Worm (Caenorhabditis elegans) whole organism, L2 larva: ENCODE results near the gene str-33.

Experiments
- C34F6.9 ChIP-seq: fragments of 150-350 bp; optimal IDR thresholded peaks from 2 replicates; lab custom pipeline; 2014; ENCODE audit warnings: missing biosample characterization, missing genetic modification characterization
- F13H6.1 ChIP-seq: sonication (generic microtip); optimal IDR thresholded peaks from 2 replicates; lab custom pipeline; 2016; ENCODE audit warnings: missing genetic modification characterization, missing compliant biosample characterization
- R02D3.7 ChIP-seq: fragments of 150-350 bp; optimal IDR thresholded peaks from 2 replicates; lab custom pipeline; 2014; ENCODE audit warnings: missing biosample characterization, missing genetic modification characterization
- Y55F3AM.14 ChIP-seq: fragments of 200-800 bp; sonication (Bioruptor generic); optimal IDR thresholded peaks from 2 replicates; lab custom pipeline; 2018; ENCODE audit warnings: mild to moderate bottlenecking, missing genetic modification characterization, missing compliant biosample characterization
- ZK546.5 ChIP-seq: sonication (generic microtip); optimal IDR thresholded peaks from 2 replicates; lab custom pipeline; 2017; ENCODE audit warnings: missing biosample characterization, missing genetic modification characterization
- alr-1 ChIP-seq: fragments of 150-350 bp; optimal IDR thresholded peaks from 2 replicates; lab custom pipeline; 2014; ENCODE audit warnings: missing biosample characterization, missing genetic modification characterization
- aly-2 ChIP-seq: fragments of 150-350 bp; optimal IDR thresholded peaks from 2 replicates; lab custom pipeline; 2014; ENCODE audit warnings: missing biosample characterization, missing genetic modification characterization
- ama-1 ChIP-seq: fragments of 150-350 bp; optimal IDR thresholded peaks from 2 replicates; lab custom pipeline; 2018; ENCODE audit warnings: inconsistent platforms
- ceh-82 ChIP-seq: fragments of 150-350 bp; optimal IDR thresholded peaks from 2 replicates; lab custom pipeline; 2014; ENCODE audit warnings: missing biosample characterization, missing genetic modification characterization
- crh-2 ChIP-seq: sonication (generic microtip); optimal IDR thresholded peaks from 2 replicates; lab custom pipeline; 2017; ENCODE audit warnings: missing biosample characterization, missing genetic modification characterization
- dmd-4 ChIP-seq: sonication (generic microtip); optimal IDR thresholded peaks from 2 replicates; lab custom pipeline; 2017; ENCODE audit warnings: missing biosample characterization, missing genetic modification characterization
- elt-1 ChIP-seq: fragments of 150-350 bp; optimal IDR thresholded peaks from 2 replicates; lab custom pipeline; 2014; ENCODE audit warnings: missing biosample characterization, missing genetic modification characterization
- elt-3 ChIP-seq: sonication (generic microtip); optimal IDR thresholded peaks from 2 replicates; lab custom pipeline; 2017; ENCODE audit warnings: missing biosample characterization, missing genetic modification characterization
- fos-1 ChIP-seq: fragments of 150-350 bp; optimal IDR thresholded peaks from 2 replicates; lab custom pipeline; 2014; ENCODE audit warnings: missing biosample characterization, missing genetic modification characterization
- gmeb-1 ChIP-seq: fragments of 150-350 bp; optimal IDR thresholded peaks from 2 replicates; lab custom pipeline; 2014; ENCODE audit warnings: missing biosample characterization, missing genetic modification characterization
- lin-11 ChIP-seq: fragments of 150-350 bp; sonication (generic microtip); optimal IDR thresholded peaks from 2 replicates; lab custom pipeline; 2014; ENCODE audit warnings: missing biosample characterization, missing genetic modification characterization, inconsistent platforms, mixed read lengths
- lin-13 ChIP-seq: fragments of 150-350 bp; optimal IDR thresholded peaks from 2 replicates; lab custom pipeline; 2014; ENCODE audit warnings: missing biosample characterization, missing genetic modification reagents, missing genetic modification characterization
- lsy-2 ChIP-seq, 2 experiments: fragments of 150-350 bp in 1 of 2; sonication (generic microtip) in 1 of 2; optimal IDR thresholded peaks; 2 replicates each; lab custom pipeline; 2014 to 2017; ENCODE audit warnings: missing biosample characterization in 2 of 2, missing genetic modification characterization in 2 of 2
- mab-5 ChIP-seq: fragments of 150-350 bp; optimal IDR thresholded peaks from 2 replicates; lab custom pipeline; 2014; ENCODE audit warnings: missing biosample characterization, missing genetic modification characterization
- mbf-1 ChIP-seq: sonication (generic microtip); optimal IDR thresholded peaks from 2 replicates; lab custom pipeline; 2017; ENCODE audit warnings: missing biosample characterization, missing genetic modification characterization
- mdl-1 ChIP-seq, 2 experiments: fragments of 150-350 bp in 1 of 2; sonication (generic microtip) in 1 of 2; optimal IDR thresholded peaks; 2 replicates each; lab custom pipeline; 2017; ENCODE audit warnings: missing biosample characterization in 2 of 2, missing genetic modification characterization in 2 of 2
- nhr-10 ChIP-seq: sonication (generic microtip); optimal IDR thresholded peaks from 2 replicates; lab custom pipeline; 2017; ENCODE audit warnings: missing biosample characterization, missing genetic modification characterization
- nhr-11 ChIP-seq: fragments of 150-350 bp; optimal IDR thresholded peaks from 2 replicates; lab custom pipeline; 2014; ENCODE audit warnings: missing biosample characterization, missing genetic modification characterization
- nhr-12 ChIP-seq: fragments of 150-350 bp; optimal IDR thresholded peaks from 2 replicates; lab custom pipeline; 2014; ENCODE audit warnings: missing biosample characterization, missing genetic modification characterization
- nhr-129 ChIP-seq: fragments of 150-350 bp; optimal IDR thresholded peaks from 2 replicates; lab custom pipeline; 2014; ENCODE audit warnings: missing biosample characterization, missing genetic modification characterization
- nhr-23 ChIP-seq: fragments of 150-350 bp; optimal IDR thresholded peaks from 2 replicates; lab custom pipeline; 2014; ENCODE audit warnings: missing biosample characterization, missing genetic modification reagents, missing genetic modification characterization
- nhr-237 ChIP-seq: fragments of 150-350 bp; optimal IDR thresholded peaks from 2 replicates; lab custom pipeline; 2014; ENCODE audit warnings: missing biosample characterization, missing genetic modification characterization
- nhr-25 ChIP-seq: fragments of 150-350 bp; sonication (generic microtip); optimal IDR thresholded peaks from 3 replicates; lab custom pipeline; 2014; ENCODE audit warnings: missing biosample characterization, missing genetic modification characterization
- nhr-6 ChIP-seq: fragments of 150-350 bp; optimal IDR thresholded peaks from 2 replicates; lab custom pipeline; 2014; ENCODE audit warnings: missing biosample characterization, missing genetic modification characterization
- peb-1 ChIP-seq: fragments of 150-350 bp; optimal IDR thresholded peaks from 2 replicates; lab custom pipeline; 2014; ENCODE audit warnings: missing biosample characterization, missing genetic modification characterization
- sem-4 ChIP-seq: fragments of 150-350 bp; optimal IDR thresholded peaks from 2 replicates; lab custom pipeline; 2014; ENCODE audit warnings: missing biosample characterization, missing genetic modification reagents, missing genetic modification characterization
- skn-1 ChIP-seq: sonication (generic microtip); optimal IDR thresholded peaks from 2 replicates; lab custom pipeline; 2017; ENCODE audit warnings: missing biosample characterization, missing genetic modification characterization
- sma-3 ChIP-seq: sonication (generic microtip); optimal IDR thresholded peaks from 2 replicates; lab custom pipeline; 2016; ENCODE audit warnings: missing genetic modification reagents, missing genetic modification characterization, missing compliant biosample characterization
- sma-9 ChIP-seq, 2 experiments: fragments of 150-350 bp in 1 of 2; sonication (generic microtip) in 1 of 2; optimal IDR thresholded peaks; 2 replicates each; lab custom pipeline; 2014 to 2016; ENCODE audit warnings: missing genetic modification characterization in 2 of 2, mild to moderate bottlenecking in 1 of 2, missing biosample characterization in 1 of 2, missing compliant biosample characterization in 1 of 2, missing genetic modification reagents in 1 of 2, moderate library complexity in 1 of 2
- snpc-4 ChIP-seq: fragments of 150-350 bp; optimal IDR thresholded peaks from 2 replicates; lab custom pipeline; 2014; ENCODE audit warnings: missing biosample characterization, missing genetic modification characterization
- unc-39 ChIP-seq: fragments of 150-350 bp; optimal IDR thresholded peaks from 2 replicates; lab custom pipeline; 2014; ENCODE audit warnings: missing biosample characterization, missing genetic modification characterization
- unc-55 ChIP-seq: fragments of 150-350 bp; sonication (generic microtip); optimal IDR thresholded peaks from 3 replicates; lab custom pipeline; 2014; ENCODE audit warnings: missing biosample characterization, missing genetic modification reagents, missing genetic modification characterization
- unc-62 ChIP-seq: fragments of 150-350 bp; optimal IDR thresholded peaks from 2 replicates; lab custom pipeline; 2014; ENCODE audit warnings: missing biosample characterization, missing genetic modification reagents, missing genetic modification characterization
- ztf-1 ChIP-seq: fragments of 200-800 bp; sonication (Bioruptor generic); conservative IDR thresholded peaks from 2 replicates; pipeline ENCODE4 v1.3.6; 2022; ENCODE audit warnings: missing genetic modification characterization, missing compliant biosample characterization
- ztf-11 ChIP-seq: sonication (generic microtip); optimal IDR thresholded peaks from 2 replicates; lab custom pipeline; 2017; ENCODE audit warnings: missing biosample characterization, missing genetic modification characterization
- ztf-4 ChIP-seq: fragments of 150-350 bp; optimal IDR thresholded peaks from 2 replicates; lab custom pipeline; 2014; ENCODE audit warnings: missing biosample characterization, missing genetic modification characterization

str-33 gene

ce11 chrV:2706379-2706778 lies 22.0 kb upstream of the str-33 start:
- no peak for TF ChIP-seq gmeb-1
- no peak for TF ChIP-seq F13H6.1 (tag; lab: Kevin White, UChicago)
- no peak for TF ChIP-seq unc-39
- no peak for TF ChIP-seq lin-11 (tag; lab: Kevin White, UChicago)
- TF ChIP-seq ama-1: no peak
- no peak for TF ChIP-seq C34F6.9 (tag; lab: Kevin White, UChicago)
- no peak for TF ChIP-seq nhr-237
- TF ChIP-seq nhr-11: no peak
- TF ChIP-seq ceh-82: no peak
- TF ChIP-seq snpc-4 (tag; lab: Kevin White, UChicago): no peak
- no peak for TF ChIP-seq ztf-4 (tag; lab: Kevin White, UChicago)
- TF ChIP-seq Y55F3AM.14: no peak
- TF ChIP-seq elt-1 (tag; lab: Kevin White, UChicago): no peak
- no peak for TF ChIP-seq ztf-1 (GFP tag; lab: Robert Waterston, UW)
- TF ChIP-seq mbf-1 (tag; lab: Kevin White, UChicago): no peak
- no peak for TF ChIP-seq crh-2 (tag; lab: Kevin White, UChicago)
- no peak for TF ChIP-seq unc-62 (GFP tag; lab: Kevin White, UChicago)
- no peak for TF ChIP-seq peb-1 (tag; lab: Kevin White, UChicago)
- TF ChIP-seq nhr-129 (tag; lab: Kevin White, UChicago): no peak

- no peak for TF ChIP-seq elt-1 (tag; lab: Kevin White, UChicago)
- TF ChIP-seq lsy-2 (tag; optimal IDR thresholded peaks at IDR 0.05; lab: Kevin White, UChicago): no peak
- no peak for TF ChIP-seq ztf-1 (GFP tag; lab: Robert Waterston, UW)
- TF ChIP-seq skn-1 (tag; lab: Kevin White, UChicago): no peak
- TF ChIP-seq nhr-23 (tag; lab: Kevin White, UChicago): no peak
- TF ChIP-seq nhr-12 (tag; lab: Kevin White, UChicago): no peak
- no peak for TF ChIP-seq dmd-4 (tag; lab: Kevin White, UChicago)
- TF ChIP-seq ztf-11 (tag; lab: Kevin White, UChicago): no peak
- TF ChIP-seq snpc-4 (tag; lab: Kevin White, UChicago): no peak
- TF ChIP-seq R02D3.7 (tag; lab: Kevin White, UChicago): no peak
- TF ChIP-seq sma-9 (GFP tag; optimal IDR thresholded peaks at IDR 0.05; lab: Kevin White, UChicago): no peak
- TF ChIP-seq sma-9 (tag; optimal IDR thresholded peaks at IDR 0.05; lab: Kevin White, UChicago): no peak
Measured at ce11 chrV:2710192-2710591, 18.1 kb upstream of the str-33 start.

DNA sequence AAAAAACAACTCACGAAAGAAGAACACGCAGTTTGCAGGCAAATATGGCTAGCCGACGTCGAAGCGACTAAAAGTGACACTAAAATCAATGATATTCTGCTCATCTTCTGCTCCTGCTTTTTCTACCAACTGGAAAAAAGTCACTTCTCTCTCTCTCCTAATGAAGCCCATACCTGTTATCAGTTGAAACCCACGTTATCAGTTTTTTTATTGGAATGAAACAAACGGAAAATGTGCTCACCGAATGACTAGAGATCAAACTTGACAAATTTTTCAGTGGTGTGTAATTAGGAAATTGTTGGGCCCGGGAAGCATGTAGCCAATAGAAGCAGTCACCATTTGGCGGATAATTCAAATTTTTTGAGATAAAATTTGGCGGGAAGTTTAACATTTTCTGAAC lies 16.9 kb upstream of the str-33 start, which contains the start of gene C24B9.3:
C24B9.3 (minus strand) TSS at position 171 of the 400 bp plus-strand sequence.
- TF ChIP-seq nhr-11 (no peak), ama-1 (no peak), nhr-12 (tag; lab: Kevin White, UChicago) (no peak), ztf-4 (tag; lab: Kevin White, UChicago) (no peak), R02D3.7 (tag; lab: Kevin White, UChicago) (no peak), mab-5 (tag; lab: Kevin White, UChicago) (no peak), nhr-6 (tag; lab: Kevin White, UChicago) (no peak), lsy-2 (tag; optimal IDR thresholded peaks at IDR 0.05; lab: Kevin White, UChicago) (no peak), nhr-25 (tag; lab: Kevin White, UChicago) (no peak), sem-4 (tag; lab: Kevin White, UChicago) (no peak), nhr-237 (no peak), crh-2 (tag; lab: Kevin White, UChicago) (peak; percentile 8), unc-39 (no peak), sma-3 (no peak), peb-1 (tag; lab: Kevin White, UChicago) (no peak), Y55F3AM.14 (no peak), lin-11 (tag; lab: Kevin White, UChicago) (no peak), sma-9 (GFP tag; optimal IDR thresholded peaks at IDR 0.05; lab: Kevin White, UChicago) (peak; percentile 39), sma-9 (tag; optimal IDR thresholded peaks at IDR 0.05; lab: Kevin White, UChicago) (no peak), fos-1 (tag; lab: Kevin White, UChicago) (peak; percentile 69), aly-2 (tag; lab: Kevin White, UChicago) (no peak), mdl-1 (tag; optimal IDR thresholded peaks at IDR 0.05; lab: Kevin White, UChicago) (no peak), nhr-23 (tag; lab: Kevin White, UChicago) (no peak), ZK546.5 (no peak), gmeb-1 (peak; percentile 5), dmd-4 (tag; lab: Kevin White, UChicago) (no peak), lin-13 (no peak)

ce11 chrV:2713532-2713931 lies 14.8 kb upstream of the str-33 start, which contains the start of gene srt-28:
Gene srt-28 (minus strand): TSS chrV:2713632.
- no peak for TF ChIP-seq unc-55 (GFP tag; lab: Kevin White, UChicago)
- no peak for TF ChIP-seq gmeb-1
- no peak for TF ChIP-seq F13H6.1 (tag; lab: Kevin White, UChicago)
- TF ChIP-seq elt-3 (tag; lab: Kevin White, UChicago): no peak
- TF ChIP-seq nhr-129 (tag; lab: Kevin White, UChicago): no peak
- TF ChIP-seq nhr-10 (tag; lab: Kevin White, UChicago): no peak
- TF ChIP-seq alr-1: no peak
- TF ChIP-seq nhr-12 (tag; lab: Kevin White, UChicago): no peak
